Fruit fly (Drosophila melanogaster) whole organism, embryonic: ENCODE results near the gene Rtca.

Source experiments
- Adf1 ChIP-seq: fragments of 200-800 bp; sonication (Bioruptor generic); IDR thresholded peaks from 2 replicates; pipeline ENCODE4 v1.3.6; 2022; ENCODE audit warnings: missing biosample characterization, missing genetic modification characterization
- Atf3 ChIP-seq: fragments of 200-800 bp; sonication (Bioruptor generic); optimal IDR thresholded peaks from 3 replicates; lab custom pipeline; 2016; ENCODE audit warnings: missing biosample characterization, missing genetic modification characterization
- B-H1 ChIP-seq: fragments of 200-800 bp; sonication (Bioruptor generic); IDR thresholded peaks from 3 replicates; pipeline ENCODE4 v1.3.6; 2022; ENCODE audit warnings: missing biosample characterization, missing genetic modification characterization
- CG11456 ChIP-seq: fragments of 200-800 bp; sonication (Bioruptor generic); IDR thresholded peaks from 3 replicates; pipeline ENCODE4 v1.3.6; 2022; ENCODE audit warnings: missing biosample characterization, missing genetic modification characterization
- CG11504 ChIP-seq: fragments of 200-800 bp; sonication (Bioruptor generic); optimal IDR thresholded peaks from 3 replicates; lab custom pipeline; 2019; ENCODE audit warnings: missing biosample characterization, mild to moderate bottlenecking, missing genetic modification characterization, moderate library complexity
- CG13296 ChIP-seq: fragments of 200-800 bp; sonication (Bioruptor generic); optimal IDR thresholded peaks from 3 replicates; lab custom pipeline; 2018; ENCODE audit warnings: missing biosample characterization, mild to moderate bottlenecking, missing genetic modification characterization
- CG14050 ChIP-seq: fragments of 200-800 bp; sonication (Bioruptor generic); IDR thresholded peaks from 3 replicates; pipeline ENCODE4 v1.3.6; 2022; ENCODE audit warnings: missing biosample characterization, missing genetic modification characterization
- CG15514 ChIP-seq: fragments of 200-800 bp; sonication (Bioruptor generic); optimal IDR thresholded peaks from 3 replicates; lab custom pipeline; 2017; ENCODE audit warnings: missing biosample characterization, missing genetic modification characterization, mild to moderate bottlenecking, moderate library complexity, missing genetic modification reagents
- CG17186 ChIP-seq: fragments of 200-800 bp; sonication (Bioruptor generic); optimal IDR thresholded peaks from 3 replicates; lab custom pipeline; 2017; ENCODE audit warnings: missing biosample characterization, missing genetic modification reagents, missing genetic modification characterization
- CG17612 ChIP-seq: fragments of 200-800 bp; sonication (Bioruptor generic); IDR thresholded peaks from 2 replicates; pipeline ENCODE4 v1.3.6; 2022; ENCODE audit warnings: missing biosample characterization, missing genetic modification characterization
- CG1792 ChIP-seq: fragments of 200-800 bp; sonication (Bioruptor generic); optimal IDR thresholded peaks from 2 replicates; lab custom pipeline; 2016; ENCODE audit warnings: missing biosample characterization, missing genetic modification characterization
- CG18011 ChIP-seq: fragments of 200-800 bp; sonication (Bioruptor generic); optimal IDR thresholded peaks from 2 replicates; lab custom pipeline; 2017; ENCODE audit warnings: missing biosample characterization, missing genetic modification characterization, mild to moderate bottlenecking, moderate library complexity, missing genotype
- CG18619 ChIP-seq: fragments of 200-800 bp; sonication (Bioruptor generic); optimal IDR thresholded peaks from 3 replicates; lab custom pipeline; 2017; ENCODE audit warnings: missing biosample characterization, mild to moderate bottlenecking, missing genetic modification characterization
- CG2199 ChIP-seq: fragments of 200-800 bp; sonication (Bioruptor generic); IDR thresholded peaks from 3 replicates; pipeline ENCODE4 v1.3.6; 2022; ENCODE audit warnings: missing biosample characterization, missing genetic modification characterization
- CG2202 ChIP-seq: fragments of 200-800 bp; sonication (Bioruptor generic); optimal IDR thresholded peaks from 2 replicates; lab custom pipeline; 2018; ENCODE audit warnings: missing biosample characterization, mild to moderate bottlenecking, missing genetic modification characterization
- CG32532 ChIP-seq: fragments of 200-800 bp; sonication (Bioruptor generic); IDR thresholded peaks from 2 replicates; pipeline ENCODE4 v1.3.6; 2022; ENCODE audit warnings: missing biosample characterization, missing genetic modification characterization
- CG43689 ChIP-seq: fragments of 200-800 bp; sonication (Bioruptor generic); IDR thresholded peaks from 2 replicates; pipeline ENCODE4 v1.3.6; 2022; ENCODE audit warnings: missing biosample characterization, missing genetic modification characterization
- CG4617 ChIP-seq: fragments of 200-800 bp; sonication (Bioruptor generic); optimal IDR thresholded peaks from 3 replicates; lab custom pipeline; 2016; ENCODE audit warnings: missing biosample characterization, missing genetic modification characterization, borderline replicate concordance
- CG7963 ChIP-seq: fragments of 200-800 bp; sonication (Bioruptor generic); IDR thresholded peaks from 3 replicates; pipeline ENCODE4 v1.3.6; 2022; ENCODE audit warnings: missing biosample characterization, missing genetic modification characterization; ENCODE audit not compliant: partially characterized antibody
- CG8359 ChIP-seq: fragments of 200-800 bp; sonication (Bioruptor generic); optimal IDR thresholded peaks from 2 replicates; lab custom pipeline; 2017; ENCODE audit warnings: missing biosample characterization, mild to moderate bottlenecking, missing genetic modification characterization, borderline replicate concordance
- D19B ChIP-seq: fragments of 200-800 bp; sonication (Bioruptor generic); optimal IDR thresholded peaks from 2 replicates; lab custom pipeline; 2017; ENCODE audit warnings: missing biosample characterization, mild to moderate bottlenecking, missing genetic modification characterization
- Doc2 ChIP-seq: fragments of 200-800 bp; sonication (Bioruptor generic); IDR thresholded peaks from 2 replicates; pipeline ENCODE4 v1.3.6; 2022; ENCODE audit warnings: missing biosample characterization, missing genetic modification characterization
- H2.0 ChIP-seq: fragments of 200-800 bp; sonication (Bioruptor generic); IDR thresholded peaks from 2 replicates; pipeline ENCODE4 v1.3.6; 2022; ENCODE audit warnings: missing biosample characterization, missing genetic modification characterization
- HHEX ChIP-seq: fragments of 200-800 bp; sonication (Bioruptor generic); optimal IDR thresholded peaks from 3 replicates; lab custom pipeline; 2017; ENCODE audit warnings: missing biosample characterization, mild to moderate bottlenecking, missing genetic modification characterization, missing genetic modification reagents
- Hr39 ChIP-seq: fragments of >200 bp; optimal IDR thresholded peaks from 2 replicates; lab custom pipeline; 2017
- MTF-1 ChIP-seq: fragments of 200-800 bp; sonication (Bioruptor generic); optimal IDR thresholded peaks from 2 replicates; lab custom pipeline; 2018; ENCODE audit warnings: missing biosample characterization, mild to moderate bottlenecking, missing genetic modification characterization, borderline replicate concordance
- Myb ChIP-seq: fragments of 200-800 bp; sonication (Bioruptor generic); optimal IDR thresholded peaks from 2 replicates; lab custom pipeline; 2016; ENCODE audit warnings: missing biosample characterization, missing genetic modification characterization
- NC2α ChIP-seq: fragments of 200-800 bp; sonication (Bioruptor generic); optimal IDR thresholded peaks from 2 replicates; lab custom pipeline; 2016; ENCODE audit warnings: missing biosample characterization, missing genetic modification characterization
- NFAT ChIP-seq: fragments of 200-800 bp; sonication (Bioruptor generic); IDR thresholded peaks from 2 replicates; pipeline ENCODE4 v1.3.6; 2022; ENCODE audit warnings: missing biosample characterization, missing genetic modification characterization
- Oaz ChIP-seq: fragments of 200-800 bp; sonication (Bioruptor generic); IDR thresholded peaks from 2 replicates; pipeline ENCODE4 v1.3.6; 2022; ENCODE audit warnings: missing biosample characterization, missing genetic modification characterization
- Oli ChIP-seq: fragments of 200-800 bp; sonication (Bioruptor generic); optimal IDR thresholded peaks from 2 replicates; lab custom pipeline; 2018; ENCODE audit warnings: missing biosample characterization, mild to moderate bottlenecking, missing genetic modification characterization, moderate library complexity
- Poxn ChIP-seq: fragments of 200-800 bp; sonication (Bioruptor generic); IDR thresholded peaks from 2 replicates; pipeline ENCODE4 v1.3.6; 2022; ENCODE audit warnings: missing biosample characterization, missing genetic modification characterization
- Rx ChIP-seq: fragments of 200-800 bp; sonication (Bioruptor generic); IDR thresholded peaks from 2 replicates; pipeline ENCODE4 v1.3.6; 2022; ENCODE audit warnings: missing biosample characterization, missing genetic modification characterization
- Six4 ChIP-seq: fragments of 200-800 bp; sonication (Bioruptor generic); optimal IDR thresholded peaks from 2 replicates; lab custom pipeline; 2016; ENCODE audit warnings: missing biosample characterization, missing genetic modification characterization
- Sry-β ChIP-seq: fragments of 200-800 bp; sonication (Bioruptor generic); optimal IDR thresholded peaks from 2 replicates; lab custom pipeline; 2018; ENCODE audit warnings: missing biosample characterization, mild to moderate bottlenecking, missing genetic modification characterization, moderate library complexity
- az2 ChIP-seq: fragments of 200-800 bp; sonication (Bioruptor generic); optimal IDR thresholded peaks from 3 replicates; lab custom pipeline; 2016; ENCODE audit warnings: missing biosample characterization, missing genetic modification characterization
- bigmax ChIP-seq: fragments of 200-800 bp; sonication (Bioruptor generic); optimal IDR thresholded peaks from 2 replicates; lab custom pipeline; 2018; ENCODE audit warnings: missing biosample characterization, mild to moderate bottlenecking, missing genetic modification characterization
- btn ChIP-seq: fragments of 200-800 bp; sonication (Bioruptor generic); optimal IDR thresholded peaks from 2 replicates; lab custom pipeline; 2016; ENCODE audit warnings: missing biosample characterization, missing genetic modification characterization
- crp ChIP-seq, 2 experiments: fragments of 200-800 bp; sonication (Bioruptor generic); optimal IDR thresholded peaks; 2 replicates in 1 of 2; 3 replicates in 1 of 2; lab custom pipeline; 2017; ENCODE audit warnings: missing biosample characterization in 2 of 2, missing genetic modification characterization in 2 of 2, mild to moderate bottlenecking in 1 of 2, moderate library complexity in 1 of 2
- cwo ChIP-seq: fragments of 200-800 bp; sonication (Bioruptor generic); optimal IDR thresholded peaks from 3 replicates; lab custom pipeline; 2017; ENCODE audit warnings: missing biosample characterization, missing genetic modification characterization, mild to moderate bottlenecking, moderate library complexity, missing genetic modification reagents
- dati ChIP-seq: fragments of 200-800 bp; sonication (Bioruptor generic); IDR thresholded peaks from 2 replicates; pipeline ENCODE4 v1.3.6; 2022; ENCODE audit warnings: missing biosample characterization, missing genetic modification characterization
- dmrt11E ChIP-seq: fragments of 200-800 bp; sonication (Bioruptor generic); optimal IDR thresholded peaks from 3 replicates; lab custom pipeline; 2018; ENCODE audit warnings: missing biosample characterization, mild to moderate bottlenecking, missing genetic modification characterization, moderate library complexity
- esg ChIP-seq: fragments of 200-800 bp; sonication (Bioruptor generic); conservative IDR thresholded peaks from 2 replicates; pipeline ENCODE4 v1.3.6; 2022; ENCODE audit warnings: missing biosample characterization, missing genetic modification characterization
- exex ChIP-seq: fragments of 200-800 bp; sonication (Bioruptor generic); optimal IDR thresholded peaks from 4 replicates; lab custom pipeline; 2018; ENCODE audit warnings: missing biosample characterization, mild to moderate bottlenecking, missing genetic modification characterization, moderate library complexity
- fd64A ChIP-seq: fragments of 200-800 bp; sonication (Bioruptor generic); optimal IDR thresholded peaks from 3 replicates; lab custom pipeline; 2018; ENCODE audit warnings: missing biosample characterization, mild to moderate bottlenecking, missing genetic modification characterization
- hth ChIP-seq: fragments of >200 bp; optimal IDR thresholded peaks from 2 replicates; lab custom pipeline; 2017; ENCODE audit warnings: inconsistent platforms
- maf-S ChIP-seq: fragments of 200-800 bp; sonication (Bioruptor generic); optimal IDR thresholded peaks from 2 replicates; lab custom pipeline; 2016; ENCODE audit warnings: missing biosample characterization, missing genetic modification characterization
- nau ChIP-seq: fragments of 200-800 bp; sonication (Bioruptor generic); optimal IDR thresholded peaks from 3 replicates; lab custom pipeline; 2017; ENCODE audit warnings: missing biosample characterization, mild to moderate bottlenecking, missing genetic modification characterization, missing genetic modification reagents
- pho ChIP-seq: fragments of 200-800 bp; sonication (Bioruptor generic); optimal IDR thresholded peaks from 2 replicates; lab custom pipeline; 2016; ENCODE audit warnings: missing biosample characterization, missing genetic modification characterization
- sim ChIP-seq: fragments of 200-800 bp; sonication (Bioruptor generic); IDR thresholded peaks from 2 replicates; pipeline ENCODE4 v1.3.6; 2022; ENCODE audit warnings: missing biosample characterization, missing genetic modification characterization
- sug ChIP-seq: fragments of 200-800 bp; optimal IDR thresholded peaks from 2 replicates; lab custom pipeline; 2019; ENCODE audit warnings: missing biosample characterization, mild to moderate bottlenecking, missing genetic modification characterization, moderate library complexity
- unc-4 ChIP-seq: fragments of 200-800 bp; sonication (Bioruptor generic); IDR thresholded peaks from 2 replicates; pipeline ENCODE4 v1.3.6; 2022; ENCODE audit warnings: missing biosample characterization, missing genetic modification characterization; ENCODE audit not compliant: partially characterized antibody

The Rtca gene

dm6 chrX:2073325-2073724 is 1.1 kb downstream of the Rtca start, which contains the start of gene CG4199 (continued):
- TF ChIP-seq D19B (GFP tag; lab: Kevin White, UChicago) (no peak), CG32532 (GFP tag; lab: Robert Waterston, UW) (0 out of 2 replicates have a peak, but pooled peaks have one; percentile 13), Atf3 (GFP tag; lab: Kevin White, UChicago) (no peak), CG17186 (GFP tag; lab: Kevin White, UChicago) (peak; percentile 96), CG2199 (no peak), CG4617 (peak; percentile 23), Sry-β (no peak), CG11504 (peak; percentile 25), Doc2 (GFP tag; lab: Robert Waterston, UW) (no peak), Oli (tag; lab: Kevin White, UChicago) (no peak), dmrt11E (tag; lab: Kevin White, UChicago) (no peak), CG2202 (tag; lab: Kevin White, UChicago) (no peak), CG17612 (GFP tag; lab: Robert Waterston, UW) (no peak), cwo (GFP tag; lab: Kevin White, UChicago) (no peak), CG15514 (GFP tag; lab: Kevin White, UChicago) (peak; percentile 96), CG11456 (no peak), Hr39 (lab: Kevin White, UChicago) (no peak), sug (tag; lab: Kevin White, UChicago) (peak; percentile 29), MTF-1 (GFP tag; lab: Kevin White, UChicago) (no peak), exex (no peak), dati (no peak), maf-S (GFP tag; lab: Kevin White, UChicago) (no peak), CG18619 (GFP tag; lab: Kevin White, UChicago) (no peak), unc-4 (peak; percentile 35; the same call in 1 of the 2 replicates), CG1792 (no peak), Rx (GFP tag; lab: Robert Waterston, UW) (no peak), Poxn (GFP tag; lab: Robert Waterston, UW) (no peak), fd64A (GFP tag; lab: Kevin White, UChicago) (no peak), Six4 (GFP tag; lab: Kevin White, UChicago) (no peak), Adf1 (no peak), Oaz (no peak), CG13296 (GFP tag; lab: Kevin White, UChicago) (no peak), CG8359 (no peak), NC2α (no peak), pho (GFP tag; lab: Kevin White, UChicago) (no peak), az2 (GFP tag; lab: Kevin White, UChicago) (no peak), hth (no peak), HHEX (no peak), CG7963 (GFP tag; lab: Robert Waterston, UW) (no peak), NFAT (peak; percentile 18; the same call in 1 of the 2 replicates), CG43689 (no peak), Myb (GFP tag; lab: Kevin White, UChicago) (peak; percentile 22), CG18011 (no peak), crp (GFP tag; optimal IDR thresholded peaks at IDR 0.05; lab: Kevin White, UChicago) (peak in 1 of 2 experiments; percentile 7), B-H1 (GFP tag; lab: Robert Waterston, UW) (no peak), nau (GFP tag; lab: Kevin White, UChicago) (no peak), esg (GFP tag; lab: Robert Waterston, UW) (no peak), sim (GFP tag; lab: Robert Waterston, UW) (no peak), bigmax (GFP tag; lab: Kevin White, UChicago) (no peak), H2.0 (no peak), btn (no peak), CG14050 (GFP tag; lab: Robert Waterston, UW) (no peak)
